Worm (Caenorhabditis elegans) whole organism, late embryonic: ENCODE data around the gene clec-39.

ENCODE experiments used
- C08G9.2 ChIP-seq: sonication (generic microtip); optimal IDR thresholded peaks from 2 replicates; lab custom pipeline; 2016; ENCODE audit warnings: mild to moderate bottlenecking, missing genetic modification characterization, moderate library complexity, missing compliant biosample characterization
- C38D4.7 ChIP-seq: fragments of 200-800 bp; sonication (Bioruptor generic); optimal IDR thresholded peaks from 2 replicates; lab custom pipeline; 2018; ENCODE audit warnings: mild to moderate bottlenecking, missing genetic modification characterization, moderate library complexity, missing compliant biosample characterization
- T23F11.4 ChIP-seq: fragments of 200-800 bp; sonication (Bioruptor generic); optimal IDR thresholded peaks from 2 replicates; lab custom pipeline; 2018; ENCODE audit warnings: mild to moderate bottlenecking, missing genetic modification characterization, missing compliant biosample characterization
- Y22D7AL.16 ChIP-seq: sonication (generic microtip); optimal IDR thresholded peaks from 2 replicates; lab custom pipeline; 2016; ENCODE audit warnings: missing genetic modification characterization, missing compliant biosample characterization
- ahr-1 ChIP-seq: sonication (generic microtip); optimal IDR thresholded peaks from 2 replicates; lab custom pipeline; 2016; ENCODE audit warnings: missing genetic modification characterization, missing compliant biosample characterization
- ama-1 ChIP-seq: fragments of 150-350 bp; optimal IDR thresholded peaks from 2 replicates; lab custom pipeline; 2014
- ceh-18 ChIP-seq: sonication (generic microtip); optimal IDR thresholded peaks from 2 replicates; lab custom pipeline; 2016; ENCODE audit warnings: missing genetic modification characterization, missing compliant biosample characterization
- ceh-2 ChIP-seq: sonication (generic microtip); optimal IDR thresholded peaks from 2 replicates; lab custom pipeline; 2016; ENCODE audit warnings: missing genotype, missing genetic modification characterization, missing compliant biosample characterization
- ceh-22 ChIP-seq: sonication (generic microtip); optimal IDR thresholded peaks from 2 replicates; lab custom pipeline; 2017; ENCODE audit warnings: missing biosample characterization, missing genetic modification characterization
- ceh-48 ChIP-seq: sonication (generic microtip); optimal IDR thresholded peaks from 2 replicates; lab custom pipeline; 2016; ENCODE audit warnings: missing genetic modification characterization, inconsistent platforms, missing compliant biosample characterization
- che-1 ChIP-seq: sonication (generic microtip); optimal IDR thresholded peaks from 2 replicates; lab custom pipeline; 2016; ENCODE audit warnings: mild to moderate bottlenecking, missing genetic modification characterization, missing compliant biosample characterization
- dmd-4 ChIP-seq: sonication (generic microtip); optimal IDR thresholded peaks from 2 replicates; lab custom pipeline; 2016; ENCODE audit warnings: borderline replicate concordance, missing genetic modification characterization, missing compliant biosample characterization
- dve-1 ChIP-seq: sonication (generic microtip); optimal IDR thresholded peaks from 2 replicates; lab custom pipeline; 2017; ENCODE audit warnings: antibody characterized with exemption, mild to moderate bottlenecking, missing genetic modification characterization, missing compliant biosample characterization
- eyg-1 ChIP-seq: sonication (generic microtip); optimal IDR thresholded peaks from 2 replicates; lab custom pipeline; 2016; ENCODE audit warnings: missing genotype, missing genetic modification characterization, missing compliant biosample characterization
- fax-1 ChIP-seq: sonication (generic microtip); optimal IDR thresholded peaks from 2 replicates; lab custom pipeline; 2016; ENCODE audit warnings: missing genotype, missing genetic modification characterization, missing compliant biosample characterization
- fkh-10 ChIP-seq: fragments of 150-350 bp; optimal IDR thresholded peaks from 2 replicates; lab custom pipeline; 2014; ENCODE audit warnings: missing biosample characterization, missing genetic modification reagents, missing genetic modification characterization
- gmeb-2 ChIP-seq: sonication (generic microtip); optimal IDR thresholded peaks from 2 replicates; lab custom pipeline; 2016; ENCODE audit warnings: missing genetic modification characterization, inconsistent platforms, missing compliant biosample characterization
- hlh-13 ChIP-seq: fragments of 200-800 bp; sonication (Bioruptor generic); optimal IDR thresholded peaks from 2 replicates; lab custom pipeline; 2018; ENCODE audit warnings: mild to moderate bottlenecking, missing genetic modification characterization, missing compliant biosample characterization
- hlh-30 ChIP-seq: sonication (generic microtip); optimal IDR thresholded peaks from 2 replicates; lab custom pipeline; 2017; ENCODE audit warnings: antibody characterized with exemption, missing genetic modification characterization, missing compliant biosample characterization; ENCODE audit not compliant: insufficient read depth
- hlh-6 ChIP-seq: sonication (generic microtip); optimal IDR thresholded peaks from 2 replicates; lab custom pipeline; 2016; ENCODE audit warnings: missing genotype, missing genetic modification characterization, missing compliant biosample characterization
- hlh-8 ChIP-seq: sonication (generic microtip); optimal IDR thresholded peaks from 2 replicates; lab custom pipeline; 2016; ENCODE audit warnings: missing genotype, missing genetic modification characterization, missing compliant biosample characterization
- lin-11 ChIP-seq: fragments of 200-800 bp; sonication (Bioruptor generic); optimal IDR thresholded peaks from 2 replicates; lab custom pipeline; 2018; ENCODE audit warnings: mild to moderate bottlenecking, missing genetic modification characterization, missing compliant biosample characterization
- madf-2 ChIP-seq: sonication (generic microtip); optimal IDR thresholded peaks from 2 replicates; lab custom pipeline; 2017; ENCODE audit warnings: missing genetic modification characterization, missing compliant biosample characterization
- mec-3 ChIP-seq: sonication (generic microtip); optimal IDR thresholded peaks from 2 replicates; lab custom pipeline; 2016; ENCODE audit warnings: borderline replicate concordance, missing genetic modification characterization, missing compliant biosample characterization
- nhr-11 ChIP-seq: fragments of 150-350 bp; optimal IDR thresholded peaks from 2 replicates; lab custom pipeline; 2014; ENCODE audit warnings: missing biosample characterization, missing genetic modification characterization
- nhr-232 ChIP-seq: sonication (generic microtip); optimal IDR thresholded peaks from 2 replicates; lab custom pipeline; 2016; ENCODE audit warnings: missing genetic modification characterization, missing compliant biosample characterization
- odd-2 ChIP-seq: sonication (generic microtip); optimal IDR thresholded peaks from 2 replicates; lab custom pipeline; 2017; ENCODE audit warnings: antibody characterized with exemption, mild to moderate bottlenecking, missing genetic modification characterization, missing compliant biosample characterization
- pag-3 ChIP-seq: sonication (generic microtip); optimal IDR thresholded peaks from 2 replicates; lab custom pipeline; 2016; ENCODE audit warnings: missing compliant biosample characterization, missing genetic modification characterization, borderline replicate concordance
- pat-9 ChIP-seq: fragments of 200-800 bp; sonication (Bioruptor generic); optimal IDR thresholded peaks from 2 replicates; lab custom pipeline; 2018; ENCODE audit warnings: mild to moderate bottlenecking, missing genetic modification characterization, moderate library complexity, missing compliant biosample characterization
- pax-1 ChIP-seq: fragments of 150-350 bp; optimal IDR thresholded peaks from 2 replicates; lab custom pipeline; 2014; ENCODE audit warnings: missing biosample characterization, missing genetic modification characterization
- pha-2 ChIP-seq: sonication (generic microtip); optimal IDR thresholded peaks from 2 replicates; lab custom pipeline; 2017; ENCODE audit warnings: mild to moderate bottlenecking, missing genetic modification characterization, missing compliant biosample characterization
- ref-2 ChIP-seq: sonication (generic microtip); optimal IDR thresholded peaks from 2 replicates; lab custom pipeline; 2016; ENCODE audit warnings: missing genetic modification characterization, missing compliant biosample characterization
- rnt-1 ChIP-seq: sonication (generic microtip); optimal IDR thresholded peaks from 2 replicates; lab custom pipeline; 2016; ENCODE audit warnings: missing genetic modification characterization, missing compliant biosample characterization
- sdc-2 ChIP-seq: sonication (generic microtip); optimal IDR thresholded peaks from 2 replicates; lab custom pipeline; 2016; ENCODE audit warnings: missing genotype, missing genetic modification characterization, missing compliant biosample characterization
- sox-4 ChIP-seq: sonication (generic microtip); optimal IDR thresholded peaks from 2 replicates; lab custom pipeline; 2017; ENCODE audit warnings: mild to moderate bottlenecking, missing genetic modification characterization, inconsistent platforms, missing compliant biosample characterization
- tbx-2 ChIP-seq: sonication (generic microtip); optimal IDR thresholded peaks from 2 replicates; lab custom pipeline; 2016; ENCODE audit warnings: missing genetic modification characterization, missing compliant biosample characterization
- tbx-7 ChIP-seq: sonication (generic microtip); optimal IDR thresholded peaks from 2 replicates; lab custom pipeline; 2016; ENCODE audit warnings: missing genotype, missing genetic modification characterization, missing compliant biosample characterization
- ttx-3 ChIP-seq: sonication (generic microtip); optimal IDR thresholded peaks from 2 replicates; lab custom pipeline; 2016; ENCODE audit warnings: missing genetic modification reagents, missing genetic modification characterization, missing compliant biosample characterization
- unc-3 ChIP-seq, 2 experiments: fragments of 200-800 bp in 1 of 2; sonication (Bioruptor generic) in 1 of 2; sonication (generic microtip) in 1 of 2; conservative IDR thresholded peaks in 1 of 2; optimal IDR thresholded peaks in 1 of 2; 2 replicates each; pipeline versions ENCODE4 v1.3.6 to Lab custom; 2016 to 2022; ENCODE audit warnings: missing compliant biosample characterization in 2 of 2, missing genetic modification characterization in 2 of 2, missing genetic modification reagents in 1 of 2
- unc-42 ChIP-seq: sonication (generic microtip); optimal IDR thresholded peaks from 2 replicates; lab custom pipeline; 2016; ENCODE audit warnings: missing genotype, missing genetic modification characterization, missing compliant biosample characterization
- unc-55 ChIP-seq: sonication (generic microtip); optimal IDR thresholded peaks from 2 replicates; lab custom pipeline; 2017; ENCODE audit warnings: missing biosample characterization, missing genetic modification reagents, missing genetic modification characterization
- unc-86 ChIP-seq: sonication (generic microtip); optimal IDR thresholded peaks from 2 replicates; lab custom pipeline; 2016; ENCODE audit warnings: missing genetic modification characterization, missing compliant biosample characterization
- zip-5 ChIP-seq: sonication (generic microtip); optimal IDR thresholded peaks from 2 replicates; lab custom pipeline; 2016; ENCODE audit warnings: missing genetic modification characterization, missing compliant biosample characterization

clec-39 gene

ce11 chrV:16699752-16700259 is 39.3 kb upstream of the clec-39 start, which contains the start of gene Y70C5C.1 (continued):
- no peak for TF ChIP-seq unc-3 (GFP tag; conservative IDR thresholded peaks at IDR 0.05; lab: Robert Waterston, UW)
- no peak for TF ChIP-seq unc-3 (tag; optimal IDR thresholded peaks at IDR 0.05; lab: Kevin White, UChicago)
- no peak for TF ChIP-seq tbx-2
- peak; percentile 57 for TF ChIP-seq pha-2 (tag; lab: Kevin White, UChicago)
- peak; percentile 23 for TF ChIP-seq hlh-13 (GFP tag; lab: Kevin White, UChicago)
- no peak for TF ChIP-seq odd-2 (tag; lab: Kevin White, UChicago)
- TF ChIP-seq unc-86: no peak
- no peak for TF ChIP-seq hlh-30
- no peak for TF ChIP-seq ceh-22 (tag; lab: Kevin White, UChicago)
- TF ChIP-seq ref-2 (tag; lab: Kevin White, UChicago): no peak
- no peak for TF ChIP-seq mec-3
- peak; percentile 42 for TF ChIP-seq lin-11 (tag; lab: Kevin White, UChicago)
- no peak for TF ChIP-seq sdc-2
- peak; percentile 61 for TF ChIP-seq che-1 (tag; lab: Kevin White, UChicago)
- no peak for TF ChIP-seq ama-1 (lab: Kevin White, UChicago)
- TF ChIP-seq Y22D7AL.16 (tag; lab: Kevin White, UChicago): no peak
- TF ChIP-seq ahr-1 (tag; lab: Kevin White, UChicago): no peak
- no peak for TF ChIP-seq eyg-1

ce11 chrV:16706549-16706948 is 32.5 kb upstream of the clec-39 start, which contains the start of gene clec-9:
Gene clec-9, minus strand, starts transcription at chrV:16706649.
- no peak for TF ChIP-seq fax-1 (tag; lab: Kevin White, UChicago)

DNA sequence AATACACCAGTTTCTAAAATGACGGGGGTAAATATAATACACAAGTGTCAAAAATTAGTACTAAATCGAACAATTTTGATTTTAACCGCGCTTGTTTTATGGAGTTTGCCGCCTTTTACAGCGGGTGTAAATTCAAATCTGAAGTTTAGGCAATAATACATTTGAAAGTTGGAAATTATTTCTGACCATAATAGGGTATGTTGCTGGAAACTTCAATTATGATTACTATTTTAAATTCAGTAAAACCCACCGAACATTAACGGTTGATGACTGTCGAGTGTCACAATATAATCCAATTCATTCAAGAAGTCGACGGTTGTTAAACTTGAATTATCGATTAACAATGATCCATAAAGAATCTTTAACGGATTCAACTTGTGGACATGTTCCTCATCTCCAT is 25.3 kb upstream of the clec-39 start:
- no peak for TF ChIP-seq che-1 (tag; lab: Kevin White, UChicago)
- no peak for TF ChIP-seq sdc-2
- no peak for TF ChIP-seq C38D4.7 (GFP tag; lab: Kevin White, UChicago)
- TF ChIP-seq sox-4 (tag; lab: Kevin White, UChicago): no peak
- no peak for TF ChIP-seq dmd-4
- TF ChIP-seq nhr-11 (tag; lab: Kevin White, UChicago): no peak
- TF ChIP-seq eyg-1: no peak
- no peak for TF ChIP-seq pax-1 (tag; lab: Kevin White, UChicago)
- no peak for TF ChIP-seq unc-42 (tag; lab: Kevin White, UChicago)
- TF ChIP-seq, all 69 proteins: peak for 0

- no peak for TF ChIP-seq ceh-18
- TF ChIP-seq pha-2 (tag; lab: Kevin White, UChicago): no peak
- no peak for TF ChIP-seq nhr-232 (tag; lab: Kevin White, UChicago)
Measured at ce11 chrV:16716574-16716973, 22.5 kb upstream of the clec-39 start, which contains the start of gene srh-137. Gene srh-137, minus strand, starts transcription at chrV:16716674.

- TF ChIP-seq sox-4 (tag; lab: Kevin White, UChicago) (no peak), ttx-3 (tag; lab: Kevin White, UChicago) (no peak), C08G9.2 (tag; lab: Kevin White, UChicago) (no peak), unc-55 (GFP tag; lab: Kevin White, UChicago) (no peak), sdc-2 (no peak), rnt-1 (no peak), mec-3 (no peak), madf-2 (tag; lab: Kevin White, UChicago) (no peak), ceh-48 (no peak)
Measured at ce11 chrV:16723744-16724143, 15.3 kb upstream of the clec-39 start, which contains the start of gene nhr-112. Gene nhr-112, minus strand, starts transcription at chrV:16723844.

DNA sequence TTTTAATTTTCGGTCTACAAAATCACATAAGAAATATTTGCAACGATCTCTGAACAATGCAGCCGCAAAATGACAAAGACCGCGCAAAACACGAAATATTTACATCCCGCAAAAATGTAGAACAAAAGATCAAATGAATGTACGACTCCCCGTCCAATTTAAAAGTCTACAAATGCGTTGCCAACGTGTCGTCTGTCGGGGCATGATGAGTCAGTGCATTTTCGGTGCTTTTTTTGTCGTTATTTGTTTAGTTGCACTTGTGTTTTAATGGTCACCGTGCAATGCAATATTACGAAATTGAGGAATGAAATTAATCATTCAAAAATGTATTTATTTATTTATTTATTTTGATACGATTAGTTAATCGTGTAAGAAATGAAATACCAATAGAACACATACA is 14.5 kb upstream of the clec-39 start:
- no peak for TF ChIP-seq che-1 (tag; lab: Kevin White, UChicago)
- TF ChIP-seq unc-55 (GFP tag; lab: Kevin White, UChicago): no peak
- no peak for TF ChIP-seq ceh-48
- TF ChIP-seq tbx-7 (tag; lab: Kevin White, UChicago): no peak
- TF ChIP-seq hlh-8: no peak
- TF ChIP-seq pat-9: no peak
- TF ChIP-seq eyg-1: no peak
- no peak for TF ChIP-seq gmeb-2 (tag; lab: Kevin White, UChicago)
- TF ChIP-seq fkh-10 (GFP tag; lab: Kevin White, UChicago): no peak
- no peak for TF ChIP-seq dve-1 (tag; lab: Kevin White, UChicago)
- TF ChIP-seq ceh-2 (tag; lab: Kevin White, UChicago): no peak
- TF ChIP-seq zip-5 (tag; lab: Kevin White, UChicago): no peak
- TF ChIP-seq hlh-6 (tag; lab: Kevin White, UChicago): no peak
- no peak for TF ChIP-seq T23F11.4 (GFP tag; lab: Kevin White, UChicago)
- no peak for TF ChIP-seq unc-42 (tag; lab: Kevin White, UChicago)
- no peak for TF ChIP-seq ahr-1 (tag; lab: Kevin White, UChicago)
- TF ChIP-seq pag-3: no peak
- no peak for TF ChIP-seq sdc-2
